Worm (Caenorhabditis elegans) whole organism, L3 larva: Measurements from ENCODE around the gene C48B4.7.
A peak's percentile ranks its signal among the peaks of the same experiment; 100 is the strongest.

Experiments
- aly-2 ChIP-seq: fragments of 150-350 bp; optimal IDR thresholded peaks from 2 replicates; lab custom pipeline; 2014; ENCODE audit warnings: missing biosample characterization, missing genetic modification characterization
- fos-1 ChIP-seq: fragments of 150-350 bp; optimal IDR thresholded peaks from 2 replicates; lab custom pipeline; 2014; ENCODE audit warnings: missing biosample characterization, missing genetic modification characterization
- nhr-28 ChIP-seq: fragments of 150-350 bp; optimal IDR thresholded peaks from 2 replicates; lab custom pipeline; 2014; ENCODE audit warnings: missing biosample characterization, missing genetic modification characterization
- tbx-2 ChIP-seq: sonication (generic microtip); optimal IDR thresholded peaks from 2 replicates; lab custom pipeline; 2016; ENCODE audit warnings: mild to moderate bottlenecking, missing genetic modification characterization, missing compliant biosample characterization

DNA sequence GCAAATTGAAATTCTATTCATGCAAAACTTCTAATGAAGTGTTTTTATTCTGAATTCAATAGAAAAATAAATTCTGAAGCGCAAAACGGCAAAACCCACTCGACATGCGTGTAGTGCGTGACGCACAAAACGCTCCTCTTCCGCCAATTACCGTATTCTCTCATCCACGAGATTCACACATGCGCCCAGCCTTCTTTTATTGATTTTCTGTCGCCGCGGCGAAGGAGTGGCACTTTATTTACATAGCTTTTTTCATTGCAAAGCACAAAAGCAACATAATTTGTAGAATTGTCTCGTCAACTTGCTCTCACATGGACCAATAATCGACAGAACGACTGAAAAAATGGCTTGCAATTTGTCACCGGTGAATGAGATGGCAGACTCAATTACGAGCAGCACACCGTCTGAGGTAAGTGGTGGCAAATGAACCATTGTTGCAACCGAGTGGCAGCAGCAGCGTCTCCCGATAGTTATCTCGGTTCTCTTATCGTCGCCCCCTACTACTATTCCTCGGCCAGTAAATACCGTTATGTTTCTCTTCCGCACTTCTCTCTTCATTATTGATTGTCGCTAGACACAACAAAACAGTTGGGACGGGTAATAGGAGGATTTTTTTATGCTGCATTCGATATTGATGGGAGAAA lies 13.1 kb downstream of the C48B4.7 start, which contains the start of gene unc-16:
- no peak for TF ChIP-seq aly-2 (tag; lab: Kevin White, UChicago)
- no peak for TF ChIP-seq nhr-28 (tag; lab: Kevin White, UChicago)
- peak; percentile 82 for TF ChIP-seq tbx-2 (tag; lab: Kevin White, UChicago)
- TF ChIP-seq fos-1 (tag; lab: Kevin White, UChicago) = no peak
